Fruit fly (Drosophila melanogaster) whole organism, larva: Measurements from ENCODE around the gene qless.

Source experiments
- noc ChIP-seq: fragments of 200-800 bp; sonication (Bioruptor generic); optimal IDR thresholded peaks from 3 replicates; lab custom pipeline; 2019; ENCODE audit warnings: missing biosample characterization, mild to moderate bottlenecking, missing genetic modification characterization, moderate library complexity

Gene qless

dm6 chr3R:31250426-31251034 is 1.9 kb downstream of the qless start:
- TF ChIP-seq noc (tag; lab: Kevin White, UChicago), result peak; percentile 48

dm6 chr3R:31248245-31248644 is 4.2 kb downstream of the qless start:
- no peak for TF ChIP-seq noc (tag; lab: Kevin White, UChicago)

- no peak for TF ChIP-seq noc (tag; lab: Kevin White, UChicago)
These were observed 5.0 kb downstream of the qless start for dm6 chr3R:31247281-31247995.

dm6 chr3R:31245785-31246184 is 6.6 kb downstream of the qless start:
- no peak for TF ChIP-seq noc (tag; lab: Kevin White, UChicago)

dm6 chr3R:31243079-31243668 is 9.2 kb downstream of the qless start:
- TF ChIP-seq noc (tag; lab: Kevin White, UChicago), result no peak

dm6 chr3R:31241109-31241508 is 11.3 kb downstream of the qless start:
- TF ChIP-seq noc (tag; lab: Kevin White, UChicago), result no peak

dm6 chr3R:31240023-31240422 is 12.4 kb downstream of the qless start:
- TF ChIP-seq noc (tag; lab: Kevin White, UChicago), result no peak

dm6 chr3R:31235262-31235661 is 17.1 kb downstream of the qless start, which contains the start of gene CG15564:
CG15564 (minus strand) TSS chr3R:31235362.
- no peak for TF ChIP-seq noc (tag; lab: Kevin White, UChicago)

dm6 chr3R:31232236-31232635 is 20.2 kb downstream of the qless start, which contains the start of gene CG15563:
CG15563 (minus strand) TSS chr3R:31232336.
- TF ChIP-seq noc (tag; lab: Kevin White, UChicago), result no peak

dm6 chr3R:31231134-31231533 is 21.3 kb downstream of the qless start:
- TF ChIP-seq noc (tag; lab: Kevin White, UChicago), result no peak

dm6 chr3R:31225043-31225681 is 27.2 kb downstream of the qless start:
- no peak for TF ChIP-seq noc (tag; lab: Kevin White, UChicago)

- TF ChIP-seq noc (tag; lab: Kevin White, UChicago), result peak; percentile 74
These were observed 28.2 kb downstream of the qless start for dm6 chr3R:31223971-31224860.

- TF ChIP-seq noc (tag; lab: Kevin White, UChicago), result no peak
These were observed 29.4 kb downstream of the qless start for dm6 chr3R:31222890-31223569.

dm6 chr3R:31222125-31222889 is 30.1 kb downstream of the qless start:
- peak; percentile 49 for TF ChIP-seq noc (tag; lab: Kevin White, UChicago)
